Fruit fly (Drosophila melanogaster) whole organism, embryonic: ENCODE measurements around the gene CG10435.

Experiments used
- CG10209 ChIP-seq: fragments of 200-800 bp; sonication (Bioruptor generic); optimal IDR thresholded peaks from 3 replicates; lab custom pipeline; 2017; ENCODE audit warnings: missing biosample characterization, mild to moderate bottlenecking, missing genetic modification characterization, missing genetic modification reagents
- CG10431 ChIP-seq: fragments of 200-800 bp; sonication (Bioruptor generic); optimal IDR thresholded peaks from 3 replicates; lab custom pipeline; 2018; ENCODE audit warnings: missing biosample characterization, mild to moderate bottlenecking, missing genetic modification characterization
- CG10979 ChIP-seq: fragments of 200-800 bp; sonication (Bioruptor generic); optimal IDR thresholded peaks from 2 replicates; lab custom pipeline; 2018; ENCODE audit warnings: missing biosample characterization, mild to moderate bottlenecking, missing genetic modification characterization, moderate library complexity
- CG12659 ChIP-seq: fragments of 200-800 bp; sonication (Bioruptor generic); optimal IDR thresholded peaks from 3 replicates; lab custom pipeline; 2017; ENCODE audit warnings: mild to moderate bottlenecking, missing biosample characterization, missing genetic modification reagents, missing genetic modification characterization
- CG12769 ChIP-seq: fragments of 200-800 bp; sonication (Bioruptor generic); optimal IDR thresholded peaks from 2 replicates; lab custom pipeline; 2019; ENCODE audit warnings: missing biosample characterization, mild to moderate bottlenecking, missing genetic modification characterization, moderate library complexity
- CG15011 ChIP-seq: fragments of 200-800 bp; sonication (Bioruptor generic); optimal IDR thresholded peaks from 3 replicates; lab custom pipeline; 2018; ENCODE audit warnings: missing biosample characterization, mild to moderate bottlenecking, missing genetic modification characterization
- CG1529 ChIP-seq: fragments of 200-800 bp; sonication (Bioruptor generic); optimal IDR thresholded peaks from 3 replicates; lab custom pipeline; 2018; ENCODE audit warnings: missing biosample characterization, missing genetic modification characterization
- CG15479 ChIP-seq: fragments of 200-800 bp; sonication (Bioruptor generic); optimal IDR thresholded peaks from 3 replicates; lab custom pipeline; 2019; ENCODE audit warnings: missing biosample characterization, mild to moderate bottlenecking, missing genetic modification characterization, moderate library complexity
- CG16863 ChIP-seq: fragments of 200-800 bp; sonication (Bioruptor generic); optimal IDR thresholded peaks from 3 replicates; lab custom pipeline; 2016; ENCODE audit warnings: missing biosample characterization, missing genetic modification characterization
- CG17328 ChIP-seq: fragments of 200-800 bp; sonication (Bioruptor generic); IDR thresholded peaks from 2 replicates; pipeline ENCODE4 v1.3.6; 2022; ENCODE audit warnings: missing biosample characterization, missing genetic modification characterization
- CG2116 ChIP-seq: fragments of 200-800 bp; sonication (Bioruptor generic); optimal IDR thresholded peaks from 3 replicates; lab custom pipeline; 2018; ENCODE audit warnings: missing biosample characterization, mild to moderate bottlenecking, missing genetic modification characterization
- CG2120 ChIP-seq: fragments of 200-800 bp; sonication (Bioruptor generic); optimal IDR thresholded peaks from 3 replicates; lab custom pipeline; 2016; ENCODE audit warnings: missing biosample characterization, missing genetic modification characterization
- CG30431 ChIP-seq: fragments of 200-800 bp; sonication (Bioruptor generic); optimal IDR thresholded peaks from 2 replicates; lab custom pipeline; 2017; ENCODE audit warnings: missing biosample characterization, missing genetic modification characterization
- CG31224 ChIP-seq: fragments of 200-800 bp; sonication (Bioruptor generic); IDR thresholded peaks from 2 replicates; pipeline ENCODE4 v1.3.6; 2022; ENCODE audit warnings: missing biosample characterization, missing genetic modification characterization
- CG31388 ChIP-seq: fragments of 200-800 bp; sonication (Bioruptor generic); optimal IDR thresholded peaks from 2 replicates; lab custom pipeline; 2016; ENCODE audit warnings: missing biosample characterization, missing genetic modification characterization
- CG32532 ChIP-seq: fragments of 200-800 bp; sonication (Bioruptor generic); IDR thresholded peaks from 2 replicates; pipeline ENCODE4 v1.3.6; 2022; ENCODE audit warnings: missing biosample characterization, missing genetic modification characterization
- CG3726 ChIP-seq: fragments of 200-800 bp; sonication (Bioruptor generic); IDR thresholded peaks from 3 replicates; pipeline ENCODE4, ENCODE4 v1.3.6; 2022; ENCODE audit warnings: missing biosample characterization, missing genetic modification characterization
- CG42726 ChIP-seq: fragments of 200-800 bp; sonication (Bioruptor generic); IDR thresholded peaks from 2 replicates; pipeline ENCODE4 v1.3.6; 2022; ENCODE audit warnings: missing biosample characterization, missing genetic modification characterization; ENCODE audit not compliant: partially characterized antibody
- CG6254 ChIP-seq: fragments of 200-800 bp; sonication (Bioruptor generic); optimal IDR thresholded peaks from 3 replicates; lab custom pipeline; 2017; ENCODE audit warnings: mild to moderate bottlenecking, missing biosample characterization, missing genetic modification reagents, missing genetic modification characterization
- CG6791 ChIP-seq: fragments of 200-800 bp; sonication (Bioruptor generic); IDR thresholded peaks from 3 replicates; pipeline ENCODE4 v1.3.6; 2022; ENCODE audit warnings: missing biosample characterization, missing genetic modification characterization; ENCODE audit not compliant: partially characterized antibody
- CG7839 ChIP-seq: fragments of 200-800 bp; sonication (Bioruptor generic); optimal IDR thresholded peaks from 3 replicates; lab custom pipeline; 2018; ENCODE audit warnings: missing biosample characterization, mild to moderate bottlenecking, missing genetic modification characterization, moderate library complexity
- CG8290 ChIP-seq, 3 experiments: fragments of 200-800 bp; sonication (Bioruptor generic); optimal IDR thresholded peaks; 2 replicates each; lab custom pipeline; 2016 to 2019; ENCODE audit warnings: missing biosample characterization in 3 of 3, missing genetic modification characterization in 3 of 3, mild to moderate bottlenecking in 2 of 3, moderate library complexity in 1 of 3
- CG8388 ChIP-seq: fragments of 200-800 bp; sonication (Bioruptor generic); optimal IDR thresholded peaks from 2 replicates; lab custom pipeline; 2019; ENCODE audit warnings: missing biosample characterization, mild to moderate bottlenecking, missing genetic modification characterization, moderate library complexity
- CG9932 ChIP-seq: fragments of 200-800 bp; sonication (Bioruptor generic); IDR thresholded peaks from 2 replicates; pipeline ENCODE4 v1.3.6; 2022; ENCODE audit warnings: missing biosample characterization, missing genetic modification characterization
- CkIIα-i1 ChIP-seq: fragments of 200-800 bp; sonication (Bioruptor generic); IDR thresholded peaks from 2 replicates; pipeline ENCODE4 v1.3.6; 2022; ENCODE audit warnings: missing biosample characterization, missing genetic modification characterization
- Elba2 ChIP-seq: fragments of 200-800 bp; sonication (Bioruptor generic); optimal IDR thresholded peaks from 3 replicates; lab custom pipeline; 2016; ENCODE audit warnings: missing biosample characterization, missing genetic modification characterization
- Fer3 ChIP-seq: fragments of 200-800 bp; sonication (Bioruptor generic); optimal IDR thresholded peaks from 2 replicates; lab custom pipeline; 2018; ENCODE audit warnings: missing biosample characterization, mild to moderate bottlenecking, missing genetic modification characterization, moderate library complexity
- Gsc ChIP-seq: fragments of 200-800 bp; sonication (Bioruptor generic); IDR thresholded peaks from 2 replicates; pipeline ENCODE4 v1.3.6; 2022; ENCODE audit warnings: missing biosample characterization, missing genetic modification characterization
- H2.0 ChIP-seq: fragments of 200-800 bp; sonication (Bioruptor generic); IDR thresholded peaks from 2 replicates; pipeline ENCODE4 v1.3.6; 2022; ENCODE audit warnings: missing biosample characterization, missing genetic modification characterization
- HLH4C ChIP-seq: fragments of 200-800 bp; sonication (Bioruptor generic); IDR thresholded peaks from 3 replicates; pipeline ENCODE4 v1.3.6; 2022; ENCODE audit warnings: missing biosample characterization, missing genetic modification characterization; ENCODE audit not compliant: partially characterized antibody
- HmgZ ChIP-seq: fragments of 200-800 bp; sonication (Bioruptor generic); optimal IDR thresholded peaks from 2 replicates; lab custom pipeline; 2018; ENCODE audit warnings: missing biosample characterization, mild to moderate bottlenecking, missing genetic modification characterization
- Hr3 ChIP-seq: fragments of 200-800 bp; sonication (Bioruptor generic); optimal IDR thresholded peaks from 3 replicates; lab custom pipeline; 2016; ENCODE audit warnings: missing biosample characterization, missing genetic modification characterization
- NC2β ChIP-seq: fragments of 200-800 bp; sonication (Bioruptor generic); optimal IDR thresholded peaks from 2 replicates; lab custom pipeline; 2016; ENCODE audit warnings: missing biosample characterization, missing genetic modification characterization
- Nf-YB ChIP-seq: fragments of 200-800 bp; sonication (Bioruptor generic); optimal IDR thresholded peaks from 3 replicates; lab custom pipeline; 2019; ENCODE audit warnings: missing biosample characterization, mild to moderate bottlenecking, missing genetic modification characterization, moderate library complexity
- Ptx1 ChIP-seq: fragments of 200-800 bp; sonication (Bioruptor generic); IDR thresholded peaks from 2 replicates; pipeline ENCODE4 v1.3.6; 2022; ENCODE audit warnings: missing biosample characterization, missing genetic modification characterization
- Usf ChIP-seq: fragments of 200-800 bp; sonication (Bioruptor generic); optimal IDR thresholded peaks from 2 replicates; lab custom pipeline; 2017; ENCODE audit warnings: missing genotype, missing biosample characterization, missing genetic modification characterization
- YL-1 ChIP-seq: fragments of 200-800 bp; sonication (Bioruptor generic); optimal IDR thresholded peaks from 3 replicates; lab custom pipeline; 2017; ENCODE audit warnings: missing biosample characterization, mild to moderate bottlenecking, missing genetic modification characterization
- ash1 ChIP-seq: fragments of 200-800 bp; sonication (Bioruptor generic); optimal IDR thresholded peaks from 2 replicates; lab custom pipeline; 2018; ENCODE audit warnings: missing biosample characterization, mild to moderate bottlenecking, missing genetic modification characterization
- bbx ChIP-seq: fragments of 200-800 bp; sonication (Bioruptor generic); IDR thresholded peaks from 2 replicates; pipeline ENCODE4 v1.3.6; 2022; ENCODE audit warnings: missing biosample characterization, missing genetic modification characterization; ENCODE audit not compliant: partially characterized antibody
- da ChIP-seq: fragments of 200-800 bp; sonication (Bioruptor generic); optimal IDR thresholded peaks from 2 replicates; lab custom pipeline; 2016; ENCODE audit warnings: missing biosample characterization, missing genetic modification characterization
- dpn ChIP-seq, 2 experiments: fragments of 200-800 bp; sonication (Bioruptor generic); optimal IDR thresholded peaks; 3 replicates each; lab custom pipeline; 2016; ENCODE audit warnings: missing biosample characterization in 2 of 2, missing genetic modification characterization in 2 of 2
- esg ChIP-seq: fragments of 200-800 bp; sonication (Bioruptor generic); conservative IDR thresholded peaks from 2 replicates; pipeline ENCODE4 v1.3.6; 2022; ENCODE audit warnings: missing biosample characterization, missing genetic modification characterization
- fd3F ChIP-seq: fragments of 200-800 bp; sonication (Bioruptor generic); optimal IDR thresholded peaks from 2 replicates; lab custom pipeline; 2018; ENCODE audit warnings: missing biosample characterization, mild to moderate bottlenecking, missing genetic modification characterization, moderate library complexity
- ftz-f1 ChIP-seq: fragments of 200-800 bp; sonication (Bioruptor generic); optimal IDR thresholded peaks from 2 replicates; lab custom pipeline; 2016; ENCODE audit warnings: missing biosample characterization, missing genetic modification characterization
- grau ChIP-seq: fragments of 200-800 bp; optimal IDR thresholded peaks from 3 replicates; lab custom pipeline; 2019; ENCODE audit warnings: missing biosample characterization, mild to moderate bottlenecking, missing genetic modification characterization, moderate library complexity
- odd ChIP-seq: fragments of 200-800 bp; sonication (Bioruptor generic); optimal IDR thresholded peaks from 2 replicates; lab custom pipeline; 2017; ENCODE audit warnings: missing biosample characterization, mild to moderate bottlenecking, missing genetic modification characterization
- scrt ChIP-seq: fragments of 200-800 bp; sonication (Bioruptor generic); optimal IDR thresholded peaks from 2 replicates; lab custom pipeline; 2018; ENCODE audit warnings: missing biosample characterization, mild to moderate bottlenecking, missing genetic modification characterization, moderate library complexity
- ssp ChIP-seq: fragments of 200-800 bp; sonication (Bioruptor generic); IDR thresholded peaks from 2 replicates; pipeline ENCODE4 v1.3.6; 2022; ENCODE audit warnings: missing biosample characterization, missing genetic modification characterization
- twi ChIP-seq: fragments of 200-800 bp; optimal IDR thresholded peaks from 2 replicates; lab custom pipeline; 2019; ENCODE audit warnings: missing biosample characterization, mild to moderate bottlenecking, missing genetic modification characterization, moderate library complexity
- zf30C ChIP-seq: fragments of 200-800 bp; sonication (Bioruptor generic); optimal IDR thresholded peaks from 3 replicates; lab custom pipeline; 2018; ENCODE audit warnings: missing biosample characterization, mild to moderate bottlenecking, missing genetic modification characterization

CG10435 gene

dm6 chr3R:8037896-8038295, 24.9 kb upstream of the CG10435 start (continued):
- TF ChIP-seq ftz-f1 (GFP tag; lab: Kevin White, UChicago) (no peak), CG2120 (GFP tag; lab: Kevin White, UChicago) (no peak), CG17328 (GFP tag; lab: Robert Waterston, UW) (peak; percentile 27; the same call in 1 of the 2 replicates), CG12659 (GFP tag; lab: Kevin White, UChicago) (no peak), fd3F (GFP tag; lab: Kevin White, UChicago) (no peak), Nf-YB (no peak), CG10979 (peak; percentile 60), CG16863 (no peak), YL-1 (GFP tag; lab: Kevin White, UChicago) (no peak), Hr3 (no peak), CG6254 (peak; percentile 9), Ptx1 (GFP tag; lab: Robert Waterston, UW) (peak; percentile 33; the same call in 1 of the 2 replicates), CkIIα-i1 (GFP tag; lab: Robert Waterston, UW) (no peak), CG7839 (peak; percentile 3), zf30C (GFP tag; lab: Kevin White, UChicago) (no peak), CG15011 (GFP tag; lab: Kevin White, UChicago) (no peak), H2.0 (GFP tag; lab: Robert Waterston, UW) (peak; percentile 12; the same call in 1 of the 2 replicates), twi (tag; lab: Kevin White, UChicago) (no peak), dpn (GFP tag; optimal IDR thresholded peaks at IDR 0.05; lab: Kevin White, UChicago) (no peak), CG3726 (0 out of 3 replicates have a peak, but pooled peaks have one; percentile 60), CG1529 (GFP tag; lab: Kevin White, UChicago) (no peak), Usf (GFP tag; lab: Kevin White, UChicago) (no peak), grau (tag; lab: Kevin White, UChicago) (no peak), HmgZ (tag; lab: Kevin White, UChicago) (no peak), CG8388 (GFP tag; lab: Kevin White, UChicago) (peak; percentile 27), NC2β (GFP tag; lab: Kevin White, UChicago) (no peak), da (GFP tag; lab: Kevin White, UChicago) (no peak), Gsc (no peak), Elba2 (GFP tag; lab: Kevin White, UChicago) (no peak), CG31224 (GFP tag; lab: Robert Waterston, UW) (no peak), CG31388 (GFP tag; lab: Kevin White, UChicago) (no peak), scrt (GFP tag; lab: Kevin White, UChicago) (no peak), ash1 (GFP tag; lab: Kevin White, UChicago) (no peak), CG12769 (tag; lab: Kevin White, UChicago) (no peak), CG32532 (GFP tag; lab: Robert Waterston, UW) (no peak), CG15479 (no peak), CG10431 (no peak), CG6791 (GFP tag; lab: Robert Waterston, UW) (no peak), HLH4C (GFP tag; lab: Robert Waterston, UW) (no peak), esg (GFP tag; lab: Robert Waterston, UW) (0 out of 2 replicates have a peak, but pooled peaks have one; percentile 11), CG30431 (no peak), Fer3 (tag; lab: Kevin White, UChicago) (no peak), CG9932 (GFP tag; lab: Robert Waterston, UW) (no peak), CG2116 (no peak), odd (GFP tag; lab: Kevin White, UChicago) (no peak), CG8290 (GFP tag; optimal IDR thresholded peaks at IDR 0.05; lab: Kevin White, UChicago) (no peak), CG8290 (tag; optimal IDR thresholded peaks at IDR 0.05; lab: Kevin White, UChicago) (no peak), CG10209 (no peak), bbx (GFP tag; lab: Robert Waterston, UW) (no peak), ssp (0 out of 2 replicates have a peak, but pooled peaks have one; percentile 27), CG42726 (GFP tag; lab: Robert Waterston, UW) (no peak)
